Worm (Caenorhabditis elegans) whole organism, young adult: ENCODE measurements around the gene sec-6.

ENCODE experiments used
- B0336.3 ChIP-seq: fragments of 200-800 bp; sonication (Bioruptor generic); IDR thresholded peaks from 2 replicates; pipeline ENCODE4 v1.3.6; 2022; ENCODE audit warnings: missing genetic modification characterization, missing compliant biosample characterization
- D2030.7 ChIP-seq: fragments of 200-800 bp; sonication (Bioruptor generic); IDR thresholded peaks from 2 replicates; pipeline ENCODE4 v1.3.6; 2022; ENCODE audit warnings: missing genetic modification reagents, missing genetic modification characterization, missing compliant biosample characterization
- F33H1.4 ChIP-seq: fragments of 200-800 bp; sonication (Bioruptor generic); IDR thresholded peaks from 2 replicates; pipeline ENCODE4 v1.3.6; 2022; ENCODE audit warnings: missing genetic modification reagents, missing genetic modification characterization, missing compliant biosample characterization
- F37B4.10 ChIP-seq: fragments of 200-800 bp; sonication (Bioruptor generic); IDR thresholded peaks from 2 replicates; pipeline ENCODE4 v1.3.6; 2022; ENCODE audit warnings: missing genetic modification characterization, missing compliant biosample characterization
- F49E8.2 ChIP-seq: sonication (generic microtip); optimal IDR thresholded peaks from 3 replicates; lab custom pipeline; 2017; ENCODE audit warnings: missing genetic modification characterization, mild to moderate bottlenecking, missing compliant biosample characterization, antibody characterized with exemption, moderate library complexity; ENCODE audit not compliant: insufficient read depth
- F52B5.7 ChIP-seq: sonication (generic microtip); optimal IDR thresholded peaks from 2 replicates; lab custom pipeline; 2016; ENCODE audit warnings: mild to moderate bottlenecking, missing genetic modification characterization, missing compliant biosample characterization
- T26A5.8 ChIP-seq: sonication (generic microtip); optimal IDR thresholded peaks from 2 replicates; lab custom pipeline; 2016; ENCODE audit warnings: missing genetic modification characterization, missing compliant biosample characterization
- akir-1 ChIP-seq: fragments of 200-800 bp; sonication (Bioruptor generic); optimal IDR thresholded peaks from 2 replicates; lab custom pipeline; 2018; ENCODE audit warnings: mild to moderate bottlenecking, missing genetic modification characterization, moderate library complexity, missing compliant biosample characterization
- attf-5 ChIP-seq: fragments of 200-800 bp; sonication (Bioruptor generic); optimal IDR thresholded peaks from 2 replicates; lab custom pipeline; 2018; ENCODE audit warnings: mild to moderate bottlenecking, missing genetic modification characterization, missing compliant biosample characterization
- bed-1 ChIP-seq: fragments of 200-800 bp; sonication (Bioruptor generic); IDR thresholded peaks from 2 replicates; pipeline ENCODE4 v1.3.6; 2022; ENCODE audit warnings: missing genetic modification reagents, missing genetic modification characterization, missing compliant biosample characterization
- cebp-2 ChIP-seq: fragments of 200-800 bp; sonication (Bioruptor generic); IDR thresholded peaks from 2 replicates; pipeline ENCODE4 v1.3.6; 2022; ENCODE audit warnings: missing genetic modification characterization, missing compliant biosample characterization
- ceh-100 ChIP-seq: fragments of 200-800 bp; sonication (Bioruptor generic); IDR thresholded peaks from 2 replicates; pipeline ENCODE4 v1.3.6; 2022; ENCODE audit warnings: missing genetic modification reagents, missing genetic modification characterization, missing compliant biosample characterization
- ceh-79 ChIP-seq: sonication (generic microtip); optimal IDR thresholded peaks from 2 replicates; lab custom pipeline; 2017; ENCODE audit warnings: mild to moderate bottlenecking, missing genetic modification characterization, missing compliant biosample characterization
- chd-7 ChIP-seq: sonication (generic microtip); optimal IDR thresholded peaks from 2 replicates; lab custom pipeline; 2016; ENCODE audit warnings: mild to moderate bottlenecking, missing genetic modification characterization, moderate library complexity, missing compliant biosample characterization
- dox-1 ChIP-seq: fragments of 200-800 bp; sonication (Bioruptor generic); IDR thresholded peaks from 2 replicates; pipeline ENCODE4 v1.3.6; 2022; ENCODE audit warnings: missing genetic modification reagents, missing genetic modification characterization, missing compliant biosample characterization
- dpff-1 ChIP-seq: sonication (generic microtip); optimal IDR thresholded peaks from 2 replicates; lab custom pipeline; 2017; ENCODE audit warnings: mild to moderate bottlenecking, missing genetic modification characterization, missing compliant biosample characterization
- efl-1 ChIP-seq: fragments of 150-350 bp; optimal IDR thresholded peaks from 2 replicates; lab custom pipeline; 2014; ENCODE audit warnings: missing biosample characterization, missing genetic modification reagents, missing genetic modification characterization
- hmg-1.2 ChIP-seq: fragments of 200-800 bp; sonication (Bioruptor generic); IDR thresholded peaks from 2 replicates; pipeline ENCODE4 v1.3.6; 2022; ENCODE audit warnings: missing genetic modification reagents, missing genetic modification characterization, missing compliant biosample characterization
- hrde-1 ChIP-seq: sonication (generic microtip); optimal IDR thresholded peaks from 2 replicates; lab custom pipeline; 2016; ENCODE audit warnings: missing genetic modification characterization, mild to moderate bottlenecking, missing compliant biosample characterization, moderate library complexity, missing genotype, missing genetic modification reagents, borderline replicate concordance
- hsf-1 ChIP-seq: fragments of 200-800 bp; sonication (Bioruptor generic); IDR thresholded peaks from 2 replicates; pipeline ENCODE4 v1.3.6; 2022; ENCODE audit warnings: missing genetic modification reagents, missing genetic modification characterization, missing compliant biosample characterization
- lin-54 ChIP-seq: fragments of 200-800 bp; sonication (Bioruptor generic); optimal IDR thresholded peaks from 2 replicates; lab custom pipeline; 2018; ENCODE audit warnings: mild to moderate bottlenecking, missing genetic modification characterization, missing compliant biosample characterization
- lsl-1 ChIP-seq: fragments of 200-800 bp; sonication (Bioruptor generic); optimal IDR thresholded peaks from 2 replicates; lab custom pipeline; 2018; ENCODE audit warnings: mild to moderate bottlenecking, missing genetic modification characterization, moderate library complexity, missing compliant biosample characterization
- lsy-27 ChIP-seq: sonication (generic microtip); optimal IDR thresholded peaks from 2 replicates; lab custom pipeline; 2017; ENCODE audit warnings: missing genetic modification characterization, mild to moderate bottlenecking, missing compliant biosample characterization, antibody characterized with exemption, missing genotype, borderline replicate concordance; ENCODE audit not compliant: insufficient read depth
- madf-8 ChIP-seq: fragments of 200-800 bp; sonication (Bioruptor generic); conservative IDR thresholded peaks from 2 replicates; pipeline ENCODE4 v1.3.6; 2022; ENCODE audit warnings: missing genetic modification reagents, missing genetic modification characterization, missing compliant biosample characterization
- mcd-1 ChIP-seq: fragments of 200-800 bp; sonication (Bioruptor generic); IDR thresholded peaks from 2 replicates; pipeline ENCODE4 v1.3.6; 2022; ENCODE audit warnings: missing genetic modification reagents, missing genetic modification characterization, missing compliant biosample characterization
- nfya-1 ChIP-seq: sonication (generic microtip); optimal IDR thresholded peaks from 2 replicates; lab custom pipeline; 2017; ENCODE audit warnings: antibody characterized with exemption, missing compliant biosample characterization, missing genetic modification characterization, borderline replicate concordance; ENCODE audit not compliant: insufficient read depth
- nhr-120 ChIP-seq: fragments of 200-800 bp; sonication (Bioruptor generic); IDR thresholded peaks from 2 replicates; pipeline ENCODE4 v1.3.6; 2022; ENCODE audit warnings: missing genetic modification characterization, missing compliant biosample characterization
- nhr-80 ChIP-seq: sonication (generic microtip); optimal IDR thresholded peaks from 2 replicates; lab custom pipeline; 2016; ENCODE audit warnings: missing genetic modification characterization, missing compliant biosample characterization
- nhr-90 ChIP-seq: sonication (generic microtip); optimal IDR thresholded peaks from 2 replicates; lab custom pipeline; 2016; ENCODE audit warnings: missing genotype, mild to moderate bottlenecking, missing genetic modification characterization, missing compliant biosample characterization
- pha-4 ChIP-seq: fragments of 150-350 bp; sonication (generic microtip); optimal IDR thresholded peaks from 2 replicates; lab custom pipeline; 2014; ENCODE audit warnings: missing biosample characterization, missing genetic modification reagents, missing genetic modification characterization
- snpc-1.1 ChIP-seq: sonication (generic microtip); optimal IDR thresholded peaks from 2 replicates; lab custom pipeline; 2017; ENCODE audit warnings: missing genetic modification characterization, mild to moderate bottlenecking, missing compliant biosample characterization, antibody characterized with exemption, moderate library complexity, missing genotype, missing genetic modification reagents; ENCODE audit not compliant: insufficient read depth
- snpc-1.3 ChIP-seq: sonication (generic microtip); optimal IDR thresholded peaks from 2 replicates; lab custom pipeline; 2017; ENCODE audit warnings: missing genetic modification characterization, mild to moderate bottlenecking, missing compliant biosample characterization, antibody characterized with exemption, moderate library complexity, missing genotype, missing genetic modification reagents; ENCODE audit not compliant: insufficient read depth
- snpc-3.4 ChIP-seq: sonication (generic microtip); optimal IDR thresholded peaks from 2 replicates; lab custom pipeline; 2017; ENCODE audit warnings: missing genetic modification characterization, mild to moderate bottlenecking, missing compliant biosample characterization, antibody characterized with exemption, moderate library complexity, missing genotype, missing genetic modification reagents
- snpc-4 ChIP-seq, 5 experiments: fragments of 150-350 bp in 1 of 5; sonication (generic microtip) in 4 of 5; optimal IDR thresholded peaks; 2 replicates each; lab custom pipeline; 2014 to 2018; ENCODE audit warnings: missing genetic modification characterization in 5 of 5, missing biosample characterization in 3 of 5, antibody characterized with exemption in 2 of 5, mild to moderate bottlenecking in 2 of 5, missing compliant biosample characterization in 2 of 5, missing genotype in 2 of 5, moderate library complexity in 2 of 5, missing genetic modification reagents in 1 of 5
- tlf-1 ChIP-seq: fragments of 200-800 bp; sonication (Bioruptor generic); optimal IDR thresholded peaks from 2 replicates; lab custom pipeline; 2018; ENCODE audit warnings: mild to moderate bottlenecking, missing genetic modification characterization, missing compliant biosample characterization
- xnd-1 ChIP-seq: sonication (generic microtip); optimal IDR thresholded peaks from 2 replicates; lab custom pipeline; 2016; ENCODE audit warnings: missing genotype, missing genetic modification reagents, missing genetic modification characterization, missing compliant biosample characterization
- zim-3 ChIP-seq: sonication (generic microtip); optimal IDR thresholded peaks from 2 replicates; lab custom pipeline; 2017; ENCODE audit warnings: mild to moderate bottlenecking, missing genetic modification characterization, moderate library complexity, missing compliant biosample characterization
- ztf-28 ChIP-seq: fragments of 200-800 bp; sonication (Bioruptor generic); IDR thresholded peaks from 2 replicates; pipeline ENCODE4 v1.3.6; 2022; ENCODE audit warnings: missing genetic modification reagents, missing genetic modification characterization, missing compliant biosample characterization

Gene sec-6

DNA sequence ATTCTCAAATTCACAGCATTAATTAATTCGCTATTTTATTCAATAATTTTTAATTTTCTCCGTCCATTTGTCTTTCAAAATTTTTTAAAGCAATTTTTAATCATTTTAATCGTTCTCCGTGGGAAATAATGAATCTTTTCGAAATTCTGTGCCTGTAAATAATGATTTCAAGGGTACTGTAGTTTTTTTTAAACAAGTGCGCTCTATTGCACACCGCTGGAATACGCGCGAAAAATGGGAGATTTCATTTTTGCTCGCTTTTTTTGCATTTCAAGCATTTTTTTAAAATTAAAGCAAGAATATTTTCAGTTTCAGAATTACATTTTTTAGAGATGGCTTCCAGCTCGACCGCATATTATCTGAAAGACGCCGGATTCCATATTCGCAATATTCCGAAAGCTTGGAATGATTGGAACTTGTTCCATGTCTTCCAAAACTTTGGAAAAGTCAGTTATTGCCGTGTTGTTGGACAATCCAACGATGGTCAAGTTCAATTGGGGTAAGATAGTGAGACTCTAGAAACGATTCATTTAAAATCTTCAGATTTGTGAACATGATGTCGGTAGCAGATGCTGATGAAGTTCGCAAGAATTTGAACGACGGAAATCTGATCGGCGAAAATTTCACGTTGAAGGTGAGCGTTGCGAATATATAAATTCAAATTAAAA lies 61.7 kb downstream of the sec-6 start, which contains the start of gene tofu-6 (continued):
- TF ChIP-seq lsy-27 (tag; lab: Kevin White, UChicago) (no peak), F37B4.10 (GFP tag; lab: Robert Waterston, UW) (no peak), hmg-1.2 (GFP tag; lab: Robert Waterston, UW) (0 out of 2 replicates have a peak, but pooled peaks have one; percentile 32), attf-5 (GFP tag; lab: Kevin White, UChicago) (no peak), F52B5.7 (tag; lab: Kevin White, UChicago) (no peak), F49E8.2 (tag; lab: Kevin White, UChicago) (peak; percentile 43), madf-8 (GFP tag; lab: Robert Waterston, UW) (peak; percentile 99), hsf-1 (GFP tag; lab: Robert Waterston, UW) (0 out of 2 replicates have a peak, but pooled peaks have one; percentile 35), snpc-3.4 (tag; lab: Kevin White, UChicago) (peak; percentile 78), ceh-100 (GFP tag; lab: Robert Waterston, UW) (peak; percentile 26; the same call in 1 of the 2 replicates), T26A5.8 (no peak), nhr-120 (GFP tag; lab: Robert Waterston, UW) (no peak), dpff-1 (no peak), tlf-1 (GFP tag; lab: Kevin White, UChicago) (peak; percentile 39), dox-1 (GFP tag; lab: Robert Waterston, UW) (peak; percentile 63), xnd-1 (tag; lab: Kevin White, UChicago) (peak; percentile 94), nhr-90 (tag; lab: Kevin White, UChicago) (no peak), ztf-28 (GFP tag; lab: Robert Waterston, UW) (no peak), snpc-1.1 (peak; percentile 24), nfya-1 (tag; lab: Kevin White, UChicago) (no peak), mcd-1 (GFP tag; lab: Robert Waterston, UW) (peak; percentile 87), cebp-2 (GFP tag; lab: Robert Waterston, UW) (no peak), snpc-4 (GFP tag; optimal IDR thresholded peaks at IDR 0.05; lab: Kevin White, UChicago) (no peak), snpc-4 (tag; optimal IDR thresholded peaks at IDR 0.05; lab: Kevin White, UChicago) (peak in 1 of 4 experiments; percentile 5), D2030.7 (GFP tag; lab: Robert Waterston, UW) (peak; percentile 87), lin-54 (GFP tag; lab: Kevin White, UChicago) (peak; percentile 55), chd-7 (tag; lab: Kevin White, UChicago) (no peak), F33H1.4 (GFP tag; lab: Robert Waterston, UW) (peak; percentile 78), B0336.3 (GFP tag; lab: Robert Waterston, UW) (0 out of 2 replicates have a peak, but pooled peaks have one; percentile 25), hrde-1 (tag; lab: Kevin White, UChicago) (no peak), ceh-79 (tag; lab: Kevin White, UChicago) (no peak), nhr-80 (tag; lab: Kevin White, UChicago) (no peak), bed-1 (GFP tag; lab: Robert Waterston, UW) (no peak), akir-1 (GFP tag; lab: Kevin White, UChicago) (no peak), pha-4 (tag; lab: Kevin White, UChicago) (no peak), snpc-1.3 (tag; lab: Kevin White, UChicago) (peak; percentile 36), zim-3 (tag; lab: Kevin White, UChicago) (no peak), lsl-1 (GFP tag; lab: Kevin White, UChicago) (peak; percentile 96), efl-1 (peak; percentile 95)
- TF ChIP-seq, all 124 proteins: peak for 29
